Worm (Caenorhabditis elegans) whole organism, midembryonic: ENCODE results near the gene pals-31.

ENCODE experiments used
- flt-1 ChIP-seq: fragments of 200-800 bp; sonication (Bioruptor generic); IDR thresholded peaks from 2 replicates; pipeline ENCODE4 v1.3.6; 2022; ENCODE audit warnings: missing genetic modification characterization, missing compliant biosample characterization
- klf-2 ChIP-seq: fragments of 200-800 bp; sonication (Bioruptor generic); conservative IDR thresholded peaks from 2 replicates; pipeline ENCODE4 v1.3.6; 2022; ENCODE audit warnings: missing genetic modification reagents, missing genetic modification characterization, missing compliant biosample characterization
- med-1 ChIP-seq: sonication (generic microtip); optimal IDR thresholded peaks from 2 replicates; lab custom pipeline; 2017; ENCODE audit warnings: missing genetic modification characterization, mild to moderate bottlenecking, missing compliant biosample characterization, antibody characterized with exemption, missing genetic modification reagents; ENCODE audit not compliant: insufficient read depth
- tab-1 ChIP-seq: fragments of 200-800 bp; sonication (Bioruptor generic); IDR thresholded peaks from 2 replicates; pipeline ENCODE4 v1.3.6; 2022; ENCODE audit warnings: missing genetic modification characterization, missing compliant biosample characterization
- ztf-29 ChIP-seq: fragments of 200-800 bp; sonication (Bioruptor generic); IDR thresholded peaks from 2 replicates; pipeline ENCODE4 v1.3.6; 2022; ENCODE audit warnings: missing genetic modification reagents, missing genetic modification characterization, missing compliant biosample characterization

ce11 chrV:600231-600630 is 36.1 kb upstream of the pals-31 start, which contains the start of gene nhr-251:
- TF ChIP-seq med-1 (GFP tag; lab: Kevin White, UChicago) (no peak), tab-1 (GFP tag; lab: Robert Waterston, UW) (no peak), flt-1 (GFP tag; lab: Robert Waterston, UW) (no peak), klf-2 (GFP tag; lab: Robert Waterston, UW) (no peak), ztf-29 (no peak)
